Fruit fly (Drosophila melanogaster) whole organism, embryonic: ENCODE data around the gene alpha-Man-Ia.

ENCODE experiments used
- Adf1 ChIP-seq: fragments of 200-800 bp; sonication (Bioruptor generic); IDR thresholded peaks from 2 replicates; pipeline ENCODE4 v1.3.6; 2022; ENCODE audit warnings: missing biosample characterization, missing genetic modification characterization
- Asciz ChIP-seq: fragments of 200-800 bp; sonication (Bioruptor generic); optimal IDR thresholded peaks from 2 replicates; lab custom pipeline; 2017; ENCODE audit warnings: missing biosample characterization, mild to moderate bottlenecking, missing genetic modification characterization, missing genetic modification reagents
- Atf6 ChIP-seq: fragments of 200-800 bp; sonication (Bioruptor generic); IDR thresholded peaks from 2 replicates; pipeline ENCODE4 v1.3.6; 2022; ENCODE audit warnings: missing biosample characterization, missing genetic modification characterization
- CG10274 ChIP-seq: fragments of 200-800 bp; sonication (Bioruptor generic); optimal IDR thresholded peaks from 3 replicates; lab custom pipeline; 2017; ENCODE audit warnings: missing biosample characterization, mild to moderate bottlenecking, missing genetic modification characterization
- CG10462 ChIP-seq: fragments of 200-800 bp; sonication (Bioruptor generic); optimal IDR thresholded peaks from 2 replicates; lab custom pipeline; 2016; ENCODE audit warnings: missing biosample characterization, missing genetic modification characterization
- CG10565 ChIP-seq: fragments of 200-800 bp; sonication (Bioruptor generic); optimal IDR thresholded peaks from 3 replicates; lab custom pipeline; 2016; ENCODE audit warnings: missing biosample characterization, mild to moderate bottlenecking, missing genetic modification characterization
- CG10959 ChIP-seq: fragments of 200-800 bp; sonication (Bioruptor generic); IDR thresholded peaks from 2 replicates; pipeline ENCODE4 v1.3.6; 2022; ENCODE audit warnings: missing biosample characterization, missing genetic modification characterization
- CG10979 ChIP-seq: fragments of 200-800 bp; sonication (Bioruptor generic); optimal IDR thresholded peaks from 2 replicates; lab custom pipeline; 2018; ENCODE audit warnings: missing biosample characterization, mild to moderate bottlenecking, missing genetic modification characterization, moderate library complexity
- CG11504 ChIP-seq: fragments of 200-800 bp; sonication (Bioruptor generic); optimal IDR thresholded peaks from 3 replicates; lab custom pipeline; 2019; ENCODE audit warnings: missing biosample characterization, mild to moderate bottlenecking, missing genetic modification characterization, moderate library complexity
- CG12071 ChIP-seq: fragments of 200-800 bp; sonication (Bioruptor generic); optimal IDR thresholded peaks from 3 replicates; lab custom pipeline; 2018; ENCODE audit warnings: missing biosample characterization, mild to moderate bottlenecking, missing genetic modification characterization
- CG12104 ChIP-seq: fragments of 200-800 bp; sonication (Bioruptor generic); optimal IDR thresholded peaks from 3 replicates; lab custom pipeline; 2016; ENCODE audit warnings: missing biosample characterization, missing genetic modification characterization
- CG12659 ChIP-seq: fragments of 200-800 bp; sonication (Bioruptor generic); optimal IDR thresholded peaks from 3 replicates; lab custom pipeline; 2017; ENCODE audit warnings: mild to moderate bottlenecking, missing biosample characterization, missing genetic modification reagents, missing genetic modification characterization
- CG13424 ChIP-seq: fragments of 200-800 bp; sonication (Bioruptor generic); optimal IDR thresholded peaks from 2 replicates; lab custom pipeline; 2019; ENCODE audit warnings: missing biosample characterization, mild to moderate bottlenecking, missing genetic modification characterization, moderate library complexity
- CG14050 ChIP-seq: fragments of 200-800 bp; sonication (Bioruptor generic); IDR thresholded peaks from 3 replicates; pipeline ENCODE4 v1.3.6; 2022; ENCODE audit warnings: missing biosample characterization, missing genetic modification characterization
- CG18599 ChIP-seq: fragments of 200-800 bp; sonication (Bioruptor generic); optimal IDR thresholded peaks from 3 replicates; lab custom pipeline; 2017; ENCODE audit warnings: missing biosample characterization, missing genetic modification characterization, mild to moderate bottlenecking, moderate library complexity, missing genetic modification reagents
- CG2889 ChIP-seq: fragments of 200-800 bp; sonication (Bioruptor generic); IDR thresholded peaks from 3 replicates; pipeline ENCODE4 v1.3.6; 2022; ENCODE audit warnings: missing biosample characterization, missing genetic modification characterization
- CG4404 ChIP-seq: fragments of 200-800 bp; sonication (Bioruptor generic); IDR thresholded peaks from 2 replicates; pipeline ENCODE4 v1.3.6; 2022; ENCODE audit warnings: missing biosample characterization, missing genetic modification characterization
- CG4730 ChIP-seq: fragments of 200-800 bp; sonication (Bioruptor generic); IDR thresholded peaks from 2 replicates; pipeline ENCODE4 v1.3.6; 2022; ENCODE audit warnings: missing biosample characterization, missing genetic modification characterization
- CG4820 ChIP-seq: fragments of 200-800 bp; sonication (Bioruptor generic); optimal IDR thresholded peaks from 3 replicates; lab custom pipeline; 2016; ENCODE audit warnings: missing biosample characterization, missing genetic modification characterization
- CG7556 ChIP-seq: fragments of 200-800 bp; sonication (Bioruptor generic); optimal IDR thresholded peaks from 2 replicates; lab custom pipeline; 2017; ENCODE audit warnings: missing biosample characterization, mild to moderate bottlenecking, missing genetic modification characterization
- CG9437 ChIP-seq: fragments of 200-800 bp; sonication (Bioruptor generic); optimal IDR thresholded peaks from 2 replicates; lab custom pipeline; 2018; ENCODE audit warnings: missing biosample characterization, mild to moderate bottlenecking, missing genetic modification characterization
- CG9876 ChIP-seq: fragments of 200-800 bp; sonication (Bioruptor generic); optimal IDR thresholded peaks from 2 replicates; lab custom pipeline; 2016; ENCODE audit warnings: missing biosample characterization, missing genetic modification characterization
- CTCF ChIP-seq: fragments of 200-800 bp; sonication (Bioruptor generic); optimal IDR thresholded peaks from 2 replicates; lab custom pipeline; 2017; ENCODE audit warnings: missing biosample characterization, mild to moderate bottlenecking, missing genetic modification characterization, moderate library complexity
- Camta ChIP-seq: fragments of 200-800 bp; sonication (Bioruptor generic); optimal IDR thresholded peaks from 2 replicates; lab custom pipeline; 2016; ENCODE audit warnings: missing biosample characterization, missing genetic modification characterization
- CoRest ChIP-seq: fragments of 200-800 bp; sonication (Bioruptor generic); optimal IDR thresholded peaks from 3 replicates; lab custom pipeline; 2018; ENCODE audit warnings: missing biosample characterization, mild to moderate bottlenecking, missing genetic modification characterization, moderate library complexity
- CrebB ChIP-seq: fragments of 200-800 bp; sonication (Bioruptor generic); optimal IDR thresholded peaks from 3 replicates; lab custom pipeline; 2018; ENCODE audit warnings: missing biosample characterization, mild to moderate bottlenecking, missing genetic modification characterization
- Deaf1 ChIP-seq: fragments of 200-800 bp; optimal IDR thresholded peaks from 3 replicates; lab custom pipeline; 2019; ENCODE audit warnings: missing biosample characterization, mild to moderate bottlenecking, missing genetic modification characterization, moderate library complexity
- Dll ChIP-seq: fragments of 200-800 bp; sonication (Bioruptor generic); IDR thresholded peaks from 4 replicates; pipeline ENCODE4 v1.3.6; 2022; ENCODE audit warnings: missing biosample characterization, missing genetic modification characterization; ENCODE audit not compliant: partially characterized antibody
- Dref ChIP-seq: fragments of 200-800 bp; sonication (Bioruptor generic); IDR thresholded peaks from 2 replicates; pipeline ENCODE4 v1.3.6; 2022; ENCODE audit warnings: missing biosample characterization, missing genetic modification characterization
- HmgZ ChIP-seq: fragments of 200-800 bp; sonication (Bioruptor generic); optimal IDR thresholded peaks from 2 replicates; lab custom pipeline; 2018; ENCODE audit warnings: missing biosample characterization, mild to moderate bottlenecking, missing genetic modification characterization
- Max ChIP-seq: fragments of 200-800 bp; sonication (Bioruptor generic); optimal IDR thresholded peaks from 2 replicates; lab custom pipeline; 2016; ENCODE audit warnings: missing biosample characterization, mild to moderate bottlenecking, missing genetic modification characterization
- Meics ChIP-seq: fragments of 200-800 bp; sonication (Bioruptor generic); optimal IDR thresholded peaks from 2 replicates; lab custom pipeline; 2017; ENCODE audit warnings: missing biosample characterization, mild to moderate bottlenecking, missing genetic modification characterization
- NC2α ChIP-seq: fragments of 200-800 bp; sonication (Bioruptor generic); optimal IDR thresholded peaks from 2 replicates; lab custom pipeline; 2016; ENCODE audit warnings: missing biosample characterization, missing genetic modification characterization
- Side ChIP-seq: fragments of 200-800 bp; sonication (Bioruptor generic); optimal IDR thresholded peaks from 2 replicates; lab custom pipeline; 2016; ENCODE audit warnings: missing biosample characterization, missing genetic modification characterization
- Tbp ChIP-seq: fragments of >200 bp; optimal IDR thresholded peaks from 2 replicates; lab custom pipeline; 2018; ENCODE audit warnings: missing biosample characterization, missing genetic modification characterization
- ase ChIP-seq: fragments of 200-800 bp; sonication (Bioruptor generic); IDR thresholded peaks from 3 replicates; pipeline ENCODE4 v1.3.6; 2022; ENCODE audit warnings: missing biosample characterization, missing genetic modification characterization
- cg ChIP-seq: fragments of 200-800 bp; sonication (Bioruptor generic); optimal IDR thresholded peaks from 3 replicates; lab custom pipeline; 2019; ENCODE audit warnings: missing biosample characterization, mild to moderate bottlenecking, missing genetic modification characterization, moderate library complexity
- chinmo ChIP-seq: fragments of 200-800 bp; sonication (Bioruptor generic); IDR thresholded peaks from 4 replicates; pipeline ENCODE4 v1.3.6; 2022; ENCODE audit warnings: missing biosample characterization, missing genetic modification characterization; ENCODE audit not compliant: partially characterized antibody
- jing ChIP-seq: fragments of 200-800 bp; sonication (Bioruptor generic); optimal IDR thresholded peaks from 2 replicates; lab custom pipeline; 2018; ENCODE audit warnings: missing biosample characterization, mild to moderate bottlenecking, missing genetic modification characterization
- lov ChIP-seq, 2 experiments: fragments of 200-800 bp in 1 of 2; fragments of >200 bp in 1 of 2; sonication (Bioruptor generic) in 1 of 2; IDR thresholded peaks in 1 of 2; optimal IDR thresholded peaks in 1 of 2; 2 replicates in 1 of 2; 3 replicates in 1 of 2; pipeline versions ENCODE4 v1.3.6 to Lab custom; 2017 to 2022; ENCODE audit warnings: missing biosample characterization in 1 of 2, missing genetic modification characterization in 1 of 2
- pum ChIP-seq: fragments of 200-800 bp; sonication (Bioruptor generic); optimal IDR thresholded peaks from 2 replicates; lab custom pipeline; 2016; ENCODE audit warnings: missing biosample characterization, missing genetic modification characterization
- rib ChIP-seq: fragments of 200-800 bp; sonication (Bioruptor generic); IDR thresholded peaks from 2 replicates; pipeline ENCODE4 v1.3.6; 2022; ENCODE audit warnings: missing biosample characterization, missing genetic modification characterization
- scrt ChIP-seq: fragments of 200-800 bp; sonication (Bioruptor generic); optimal IDR thresholded peaks from 2 replicates; lab custom pipeline; 2018; ENCODE audit warnings: missing biosample characterization, mild to moderate bottlenecking, missing genetic modification characterization, moderate library complexity
- sd ChIP-seq: fragments of 200-800 bp; sonication (Bioruptor generic); optimal IDR thresholded peaks from 3 replicates; lab custom pipeline; 2018; ENCODE audit warnings: missing biosample characterization, mild to moderate bottlenecking, missing genetic modification characterization, moderate library complexity
- sens ChIP-seq: fragments of 200-800 bp; sonication (Bioruptor generic); peaks from one replicate; lab custom pipeline; 2016; ENCODE audit warnings: missing biosample characterization, missing genetic modification characterization
- slbo ChIP-seq: fragments of 200-800 bp; sonication (Bioruptor generic); IDR thresholded peaks from 2 replicates; pipeline ENCODE4 v1.3.6; 2022; ENCODE audit warnings: missing biosample characterization, missing genetic modification characterization
- sna ChIP-seq: fragments of 200-800 bp; sonication (Bioruptor generic); IDR thresholded peaks from 2 replicates; pipeline ENCODE4 v1.3.6; 2022; ENCODE audit warnings: missing biosample characterization, missing genetic modification characterization; ENCODE audit not compliant: partially characterized antibody
- ttk ChIP-seq: fragments of 200-800 bp; sonication (Bioruptor generic); IDR thresholded peaks from 2 replicates; pipeline ENCODE4 v2.1.2; 2022; ENCODE audit warnings: missing biosample characterization, missing genetic modification characterization
- usp ChIP-seq: fragments of >200 bp; optimal IDR thresholded peaks from 2 replicates; lab custom pipeline; 2017; ENCODE audit warnings: missing biosample characterization, missing genetic modification characterization
- zfh1 ChIP-seq: fragments of 200-800 bp; sonication (Bioruptor generic); IDR thresholded peaks from 3 replicates; pipeline ENCODE4 v1.3.6; 2022; ENCODE audit warnings: missing biosample characterization, missing genetic modification characterization

Gene alpha-Man-Ia

dm6 chrX:10289935-10290760, 35.6 kb downstream of the alpha-Man-Ia start (continued):
- TF ChIP-seq Asciz (GFP tag; lab: Kevin White, UChicago): no peak
- peak; percentile 31 for TF ChIP-seq CG11504 (tag; lab: Kevin White, UChicago)
- TF ChIP-seq ttk (GFP tag; lab: Robert Waterston, UW): no peak
- no peak for TF ChIP-seq CG10274 (GFP tag; lab: Kevin White, UChicago)
- no peak for TF ChIP-seq scrt
- no peak for TF ChIP-seq Adf1 (GFP tag; lab: Robert Waterston, UW)
- TF ChIP-seq CG12071: no peak
- no peak for TF ChIP-seq CG4820 (GFP tag; lab: Kevin White, UChicago)
- TF ChIP-seq CrebB (tag; lab: Kevin White, UChicago): no peak
- no peak for TF ChIP-seq zfh1 (GFP tag; lab: Robert Waterston, UW)
- TF ChIP-seq jing (GFP tag; lab: Kevin White, UChicago): no peak
- TF ChIP-seq CG12659 (GFP tag; lab: Kevin White, UChicago): peak; percentile 4
- no peak for TF ChIP-seq CG2889
- no peak for TF ChIP-seq CG4404
- TF ChIP-seq Camta (GFP tag; lab: Kevin White, UChicago): no peak
- no peak for TF ChIP-seq slbo (GFP tag; lab: Robert Waterston, UW)
- peak; percentile 13 for TF ChIP-seq CG18599
- TF ChIP-seq rib (GFP tag; lab: Robert Waterston, UW): no peak
- TF ChIP-seq Meics (GFP tag; lab: Kevin White, UChicago): peak; percentile 38
- no peak for TF ChIP-seq pum (GFP tag; lab: Kevin White, UChicago)
- TF ChIP-seq NC2α (GFP tag; lab: Kevin White, UChicago): no peak
- TF ChIP-seq usp: no peak
- TF ChIP-seq CG13424 (tag; lab: Kevin White, UChicago): peak; percentile 7
- no peak for TF ChIP-seq CG10979
- TF ChIP-seq CG9876 (GFP tag; lab: Kevin White, UChicago): no peak
- TF ChIP-seq lov (optimal IDR thresholded peaks at IDR 0.05; lab: Kevin White, UChicago): no peak
- TF ChIP-seq lov (GFP tag; IDR thresholded peaks at IDR 0.05; lab: Robert Waterston, UW): no peak
- no peak for TF ChIP-seq Dll (GFP tag; lab: Robert Waterston, UW)
- no peak for TF ChIP-seq CTCF (GFP tag; lab: Kevin White, UChicago)
- TF ChIP-seq sens (GFP tag; lab: Kevin White, UChicago): peak; percentile 57
- no peak for TF ChIP-seq CG4730
- TF ChIP-seq CG10462 (GFP tag; lab: Kevin White, UChicago): no peak
- peak; percentile 86 for TF ChIP-seq Deaf1 (tag; lab: Kevin White, UChicago)
- TF ChIP-seq ase (GFP tag; lab: Robert Waterston, UW): no peak
- 0 out of 4 replicates have a peak, but pooled peaks have one; percentile 59 for TF ChIP-seq chinmo (GFP tag; lab: Robert Waterston, UW)
- no peak for TF ChIP-seq CG10565
- TF ChIP-seq Tbp: no peak
- TF ChIP-seq Dref: no peak
- TF ChIP-seq cg: no peak
- TF ChIP-seq Atf6 (GFP tag; lab: Robert Waterston, UW): no peak
- TF ChIP-seq Max (GFP tag; lab: Kevin White, UChicago): no peak
- TF ChIP-seq sna (GFP tag; lab: Robert Waterston, UW): no peak
- no peak for TF ChIP-seq CG10959
- TF ChIP-seq Side (GFP tag; lab: Kevin White, UChicago): no peak
- peak; percentile 9 for TF ChIP-seq CoRest (tag; lab: Kevin White, UChicago)
- no peak for TF ChIP-seq sd (tag; lab: Kevin White, UChicago)
- TF ChIP-seq CG14050 (GFP tag; lab: Robert Waterston, UW): no peak
- no peak for TF ChIP-seq CG12104 (GFP tag; lab: Kevin White, UChicago)
- peak; percentile 37 for TF ChIP-seq CG7556 (GFP tag; lab: Kevin White, UChicago)
- TF ChIP-seq CG9437 (GFP tag; lab: Kevin White, UChicago): peak; percentile 4
- no peak for TF ChIP-seq HmgZ (tag; lab: Kevin White, UChicago)
